Fruit fly (Drosophila melanogaster): ENCODE measurements around the gene CG7567.

CG7567 gene

dm6 chr3R:29562579-29562978, 25.3 kb downstream of the CG7567 start:
- TF ChIP-seq gsb-n (tag; optimal IDR thresholded peaks at IDR 0.05) (peak; percentile 64), vvl (GFP tag; IDR thresholded peaks at IDR 0.05) (peak; percentile 30; the same call in 1 of the 2 replicates), CG13296 (GFP tag; optimal IDR thresholded peaks at IDR 0.05) (no peak), bigmax (GFP tag; optimal IDR thresholded peaks at IDR 0.05) (no peak), abd-A (tag; optimal IDR thresholded peaks at IDR 0.05) (peak; percentile 76), Awh (GFP tag; IDR thresholded peaks at IDR 0.05) (peak; percentile 96)

- TF ChIP-seq Med (GFP tag) (peak; percentile 36), CG43689 (GFP tag; IDR thresholded peaks at IDR 0.05) (no peak), Trl (optimal IDR thresholded peaks at IDR 0.05) (no peak), Trl (GFP tag; optimal IDR thresholded peaks at IDR 0.05) (no peak), sens (GFP tag) (peak; percentile 25), NK7.1 (GFP tag; optimal IDR thresholded peaks at IDR 0.05) (no peak), Oaz (GFP tag; IDR thresholded peaks at IDR 0.05) (no peak), CTCF (GFP tag; optimal IDR thresholded peaks at IDR 0.05) (peak; percentile 77), crol (GFP tag; IDR thresholded peaks at IDR 0.05) (peak; percentile 66), ase (GFP tag; IDR thresholded peaks at IDR 0.05) (0 out of 3 replicates have a peak, but pooled peaks have one; percentile 34), jigr1 (GFP tag; IDR thresholded peaks at IDR 0.05) (no peak)
Measured at dm6 chr3R:29560418-29560817, 27.5 kb downstream of the CG7567 start.

dm6 chr3R:29559444-29559976, 28.4 kb downstream of the CG7567 start:
- TF ChIP-seq CG7556 (GFP tag; optimal IDR thresholded peaks at IDR 0.05) (no peak), CG7987 (GFP tag; optimal IDR thresholded peaks at IDR 0.05) (no peak), CG6813 (GFP tag; optimal IDR thresholded peaks at IDR 0.05) (no peak), mam (GFP tag; optimal IDR thresholded peaks at IDR 0.05) (no peak), sens-2 (GFP tag; IDR thresholded peaks at IDR 0.05) (no peak), CG5180 (GFP tag; optimal IDR thresholded peaks at IDR 0.05) (no peak), CG3726 (GFP tag; IDR thresholded peaks at IDR 0.05) (no peak), ac (GFP tag; optimal IDR thresholded peaks at IDR 0.05) (peak; percentile 73), D (optimal IDR thresholded peaks at IDR 0.05) (peak; percentile 48), D (GFP tag; optimal IDR thresholded peaks at IDR 0.05) (no peak), Fer2 (tag; optimal IDR thresholded peaks at IDR 0.05) (no peak), CG7963 (GFP tag; IDR thresholded peaks at IDR 0.05; ENCODE audit: partially characterized antibody) (no peak), Bdp1 (GFP tag; optimal IDR thresholded peaks at IDR 0.05) (no peak), inv (GFP tag; IDR thresholded peaks at IDR 0.05; ENCODE audit: partially characterized antibody) (no peak), zen (tag; optimal IDR thresholded peaks at IDR 0.05) (peak; percentile 93), bcd (GFP tag; optimal IDR thresholded peaks at IDR 0.05) (no peak), CG15601 (tag; optimal IDR thresholded peaks at IDR 0.05) (no peak), CG15696 (tag; optimal IDR thresholded peaks at IDR 0.05) (no peak), salm (tag; optimal IDR thresholded peaks at IDR 0.05) (no peak), Jarid2 (GFP tag; optimal IDR thresholded peaks at IDR 0.05) (no peak), prd (optimal IDR thresholded peaks at IDR 0.05) (no peak), prd (GFP tag; IDR thresholded peaks at IDR 0.05) (peak; percentile 44; the same call in 1 of the 3 replicates), zfh1 (GFP tag; IDR thresholded peaks at IDR 0.05) (no peak), CG32767 (GFP tag; IDR thresholded peaks at IDR 0.05) (no peak), Camta (GFP tag; optimal IDR thresholded peaks at IDR 0.05) (no peak), pfk (GFP tag; optimal IDR thresholded peaks at IDR 0.05) (peak; percentile 86), grn (GFP tag; optimal IDR thresholded peaks at IDR 0.05) (no peak), tll (GFP tag; optimal IDR thresholded peaks at IDR 0.05) (peak in 1 of 2 experiments; percentile 7), CG6765 (GFP tag; optimal IDR thresholded peaks at IDR 0.05) (no peak), knrl (GFP tag; IDR thresholded peaks at IDR 0.05; ENCODE audit: partially characterized antibody) (no peak), Adf1 (GFP tag; IDR thresholded peaks at IDR 0.05) (no peak), twi (tag; optimal IDR thresholded peaks at IDR 0.05) (peak; percentile 16), ash1 (GFP tag; optimal IDR thresholded peaks at IDR 0.05) (no peak)
